Fruit fly (Drosophila melanogaster): ENCODE results near the gene CG12239.

CG12239 gene

dm6 chrX:5772409-5772808, 19.5 kb upstream of the CG12239 start:
- TF ChIP-seq net (GFP tag; optimal IDR thresholded peaks at IDR 0.05) (no peak), dac (GFP tag; optimal IDR thresholded peaks at IDR 0.05) (no peak), Hr38 (GFP tag; optimal IDR thresholded peaks at IDR 0.05) (no peak), lz (GFP tag; optimal IDR thresholded peaks at IDR 0.05) (no peak), CG8119 (GFP tag; IDR thresholded peaks at IDR 0.05) (0 out of 3 replicates have a peak, but pooled peaks have one; percentile 25), CG3919 (GFP tag; optimal IDR thresholded peaks at IDR 0.05) (no peak), Blimp-1 (GFP tag; optimal IDR thresholded peaks at IDR 0.05) (peak; percentile 90), CG6854 (GFP tag; optimal IDR thresholded peaks at IDR 0.05) (peak; percentile 48), ss (GFP tag; optimal IDR thresholded peaks at IDR 0.05) (no peak), CG3032 (tag; optimal IDR thresholded peaks at IDR 0.05) (no peak), achi (GFP tag; optimal IDR thresholded peaks at IDR 0.05) (no peak)

dm6 chrX:5776547-5776946, 15.4 kb upstream of the CG12239 start, which contains the start of gene CG42264:
TSS of gene CG42264 (minus strand) at chrX:5776647.
- no peak for TF ChIP-seq CG10631 (GFP tag; optimal IDR thresholded peaks at IDR 0.05)
- no peak for TF ChIP-seq CG32006 (GFP tag; optimal IDR thresholded peaks at IDR 0.05)
- no peak for TF ChIP-seq CG16779 (tag; optimal IDR thresholded peaks at IDR 0.05)
- no peak for TF ChIP-seq CG11762 (GFP tag; optimal IDR thresholded peaks at IDR 0.05; ENCODE audit: insufficient read depth)
- TF ChIP-seq fd59A (GFP tag; optimal IDR thresholded peaks at IDR 0.05), result no peak
- no peak for TF ChIP-seq dac (GFP tag; optimal IDR thresholded peaks at IDR 0.05)
- no peak for TF ChIP-seq CG11902 (GFP tag; optimal IDR thresholded peaks at IDR 0.05)
- TF ChIP-seq acj6 (GFP tag; optimal IDR thresholded peaks at IDR 0.05), result no peak
- TF ChIP-seq topi (GFP tag; optimal IDR thresholded peaks at IDR 0.05), result no peak
- TF ChIP-seq Ets96B (tag; optimal IDR thresholded peaks at IDR 0.05), result no peak
- TF ChIP-seq Ets21C (GFP tag; optimal IDR thresholded peaks at IDR 0.05), result no peak
- no peak for TF ChIP-seq CG15336 (GFP tag; IDR thresholded peaks at IDR 0.05)
- TF ChIP-seq fkh (GFP tag; optimal IDR thresholded peaks at IDR 0.05), result no peak
- TF ChIP-seq CG9139 (GFP tag; optimal IDR thresholded peaks at IDR 0.05), result no peak
- TF ChIP-seq CG10669 (GFP tag; optimal IDR thresholded peaks at IDR 0.05), result no peak
- TF ChIP-seq CG31627 (GFP tag; optimal IDR thresholded peaks at IDR 0.05), result no peak
- TF ChIP-seq spab (GFP tag; optimal IDR thresholded peaks at IDR 0.05), result no peak
- TF ChIP-seq Smox (GFP tag; optimal IDR thresholded peaks at IDR 0.05), result no peak
- TF ChIP-seq CG3032 (tag; optimal IDR thresholded peaks at IDR 0.05), result no peak

- TF ChIP-seq CG7368 (GFP tag; optimal IDR thresholded peaks at IDR 0.05) (no peak), Blimp-1 (GFP tag; optimal IDR thresholded peaks at IDR 0.05) (no peak), dac (GFP tag; optimal IDR thresholded peaks at IDR 0.05) (no peak), CG10631 (GFP tag; optimal IDR thresholded peaks at IDR 0.05) (no peak), CG6163 (GFP tag; IDR thresholded peaks at IDR 0.05) (no peak), Sox15 (GFP tag; optimal IDR thresholded peaks at IDR 0.05) (no peak), CG10669 (GFP tag; optimal IDR thresholded peaks at IDR 0.05) (no peak), CG6276 (GFP tag; optimal IDR thresholded peaks at IDR 0.05) (no peak), CG31627 (GFP tag; optimal IDR thresholded peaks at IDR 0.05) (no peak), Lpt (GFP tag; optimal IDR thresholded peaks at IDR 0.05) (no peak), CG4318 (GFP tag; optimal IDR thresholded peaks at IDR 0.05) (no peak), net (GFP tag; optimal IDR thresholded peaks at IDR 0.05) (no peak), CG6854 (GFP tag; optimal IDR thresholded peaks at IDR 0.05) (no peak), achi (GFP tag; optimal IDR thresholded peaks at IDR 0.05) (no peak)
Measured at dm6 chrX:5781520-5781919, 10.4 kb upstream of the CG12239 start, which contains the start of gene CG3108. TSS of gene CG3108 (minus strand) at chrX:5781620.

- TF ChIP-seq Sox15 (GFP tag; optimal IDR thresholded peaks at IDR 0.05) (peak; percentile 50), CG32006 (GFP tag; optimal IDR thresholded peaks at IDR 0.05) (peak; percentile 89), Eip78C (GFP tag) (peak; percentile 90), ss (GFP tag; optimal IDR thresholded peaks at IDR 0.05) (peak; percentile 14 to 19), fkh (GFP tag; optimal IDR thresholded peaks at IDR 0.05) (no peak), CG6854 (GFP tag; optimal IDR thresholded peaks at IDR 0.05) (peak; percentile 20), CG16779 (tag; optimal IDR thresholded peaks at IDR 0.05) (no peak), CG8319 (GFP tag; optimal IDR thresholded peaks at IDR 0.05) (peak; percentile 23), CG10631 (GFP tag; optimal IDR thresholded peaks at IDR 0.05) (peak; percentile 58), cyc (GFP tag; optimal IDR thresholded peaks at IDR 0.05) (peak; percentile 46), topi (GFP tag; optimal IDR thresholded peaks at IDR 0.05) (peak; percentile 71), vri (GFP tag; optimal IDR thresholded peaks at IDR 0.05) (peak; percentile 80), Eip93F (GFP tag; optimal IDR thresholded peaks at IDR 0.05) (peak; percentile 5), CG7368 (GFP tag; optimal IDR thresholded peaks at IDR 0.05) (peak; percentile 12), Met (GFP tag; optimal IDR thresholded peaks at IDR 0.05) (peak; percentile 82), CG6808 (GFP tag; optimal IDR thresholded peaks at IDR 0.05) (peak; percentile 35), dsx (GFP tag; optimal IDR thresholded peaks at IDR 0.05; ENCODE audit: poor library complexity, severe bottlenecking) (no peak), Sox14 (GFP tag; optimal IDR thresholded peaks at IDR 0.05) (peak; percentile 69)
Measured at dm6 chrX:5783260-5784040, 8.5 kb upstream of the CG12239 start.
